Fruit fly (Drosophila melanogaster) whole organism: Measurements from ENCODE around the gene PIP82.

Experiments used
- Dll ChIP-seq: fragments of >200 bp; optimal IDR thresholded peaks from 2 replicates; lab custom pipeline; 2017
- psq ChIP-seq: fragments of >200 bp; optimal IDR thresholded peaks from 2 replicates; lab custom pipeline; 2017
- usp ChIP-seq: fragments of >200 bp; optimal IDR thresholded peaks from 2 replicates; lab custom pipeline; 2017; ENCODE audit warnings: missing biosample characterization, missing genetic modification characterization, mixed read lengths

DNA sequence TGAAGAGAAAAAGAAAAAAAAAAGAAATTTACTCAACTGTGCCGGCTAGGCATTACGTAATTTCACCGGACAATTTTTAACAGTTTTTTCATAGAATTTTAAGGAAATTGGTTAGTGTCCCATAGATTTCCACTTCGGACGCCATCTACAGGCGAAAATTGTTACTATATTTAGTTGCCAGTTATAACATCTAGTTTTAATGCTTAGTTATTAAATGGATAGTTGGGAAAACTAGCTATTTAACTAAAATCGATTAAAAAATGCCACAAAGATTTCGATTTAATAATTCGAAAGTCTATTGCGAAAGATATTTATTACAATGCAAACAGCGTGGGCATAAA lies 4.8 kb upstream of the PIP82 start:
- TF ChIP-seq usp (GFP tag; lab: Kevin White, UChicago), result no peak
- TF ChIP-seq psq (lab: Kevin White, UChicago), result no peak
- no peak for TF ChIP-seq Dll
